Fruit fly (Drosophila melanogaster) whole organism, embryonic: ENCODE results near the gene haf.
A peak's percentile ranks its signal among the peaks of the same experiment; 100 is the strongest.

ENCODE experiments used
- Abd-B ChIP-seq: fragments of 200-800 bp; sonication (Bioruptor generic); optimal IDR thresholded peaks from 2 replicates; lab custom pipeline; 2018; ENCODE audit warnings: missing biosample characterization, mild to moderate bottlenecking, missing genetic modification characterization, moderate library complexity
- Atf3 ChIP-seq: fragments of 200-800 bp; sonication (Bioruptor generic); optimal IDR thresholded peaks from 3 replicates; lab custom pipeline; 2016; ENCODE audit warnings: missing biosample characterization, missing genetic modification characterization
- B-H1 ChIP-seq: fragments of 200-800 bp; sonication (Bioruptor generic); IDR thresholded peaks from 3 replicates; pipeline ENCODE4 v1.3.6; 2022; ENCODE audit warnings: missing biosample characterization, missing genetic modification characterization
- CG11247 ChIP-seq: fragments of 200-800 bp; sonication (Bioruptor generic); IDR thresholded peaks from 2 replicates; pipeline ENCODE4 v1.3.6; 2022; ENCODE audit warnings: missing biosample characterization, missing genetic modification characterization
- CG12391 ChIP-seq: fragments of 200-800 bp; sonication (Bioruptor generic); optimal IDR thresholded peaks from 3 replicates; lab custom pipeline; 2018; ENCODE audit warnings: missing biosample characterization, mild to moderate bottlenecking, missing genetic modification characterization, moderate library complexity
- CG13296 ChIP-seq: fragments of 200-800 bp; sonication (Bioruptor generic); optimal IDR thresholded peaks from 3 replicates; lab custom pipeline; 2018; ENCODE audit warnings: missing biosample characterization, mild to moderate bottlenecking, missing genetic modification characterization
- CG13424 ChIP-seq: fragments of 200-800 bp; sonication (Bioruptor generic); optimal IDR thresholded peaks from 2 replicates; lab custom pipeline; 2019; ENCODE audit warnings: missing biosample characterization, mild to moderate bottlenecking, missing genetic modification characterization, moderate library complexity
- CG15011 ChIP-seq: fragments of 200-800 bp; sonication (Bioruptor generic); optimal IDR thresholded peaks from 3 replicates; lab custom pipeline; 2018; ENCODE audit warnings: missing biosample characterization, mild to moderate bottlenecking, missing genetic modification characterization
- CG17802 ChIP-seq: fragments of 200-800 bp; sonication (Bioruptor generic); optimal IDR thresholded peaks from 2 replicates; lab custom pipeline; 2018; ENCODE audit warnings: missing biosample characterization, mild to moderate bottlenecking, missing genetic modification characterization, moderate library complexity
- CG32767 ChIP-seq: fragments of 200-800 bp; sonication (Bioruptor generic); IDR thresholded peaks from 2 replicates; pipeline ENCODE4 v1.3.6; 2022; ENCODE audit warnings: missing biosample characterization, missing genetic modification characterization
- CG4404 ChIP-seq: fragments of 200-800 bp; sonication (Bioruptor generic); IDR thresholded peaks from 2 replicates; pipeline ENCODE4 v1.3.6; 2022; ENCODE audit warnings: missing biosample characterization, missing genetic modification characterization
- CG4730 ChIP-seq: fragments of 200-800 bp; sonication (Bioruptor generic); IDR thresholded peaks from 2 replicates; pipeline ENCODE4 v1.3.6; 2022; ENCODE audit warnings: missing biosample characterization, missing genetic modification characterization
- CG4820 ChIP-seq: fragments of 200-800 bp; sonication (Bioruptor generic); optimal IDR thresholded peaks from 3 replicates; lab custom pipeline; 2016; ENCODE audit warnings: missing biosample characterization, missing genetic modification characterization
- CG6654 ChIP-seq: fragments of 200-800 bp; sonication (Bioruptor generic); optimal IDR thresholded peaks from 2 replicates; lab custom pipeline; 2017; ENCODE audit warnings: missing biosample characterization, mild to moderate bottlenecking, missing genetic modification characterization
- CG6765 ChIP-seq: fragments of 200-800 bp; sonication (Bioruptor generic); optimal IDR thresholded peaks from 3 replicates; lab custom pipeline; 2017; ENCODE audit warnings: missing biosample characterization, mild to moderate bottlenecking, missing genetic modification characterization
- CG6813 ChIP-seq: fragments of 200-800 bp; sonication (Bioruptor generic); optimal IDR thresholded peaks from 2 replicates; lab custom pipeline; 2017; ENCODE audit warnings: missing biosample characterization, missing genetic modification characterization, mild to moderate bottlenecking, moderate library complexity, missing genetic modification reagents
- CG7963 ChIP-seq: fragments of 200-800 bp; sonication (Bioruptor generic); IDR thresholded peaks from 3 replicates; pipeline ENCODE4 v1.3.6; 2022; ENCODE audit warnings: missing biosample characterization, missing genetic modification characterization; ENCODE audit not compliant: partially characterized antibody
- CG8281 ChIP-seq: fragments of 200-800 bp; sonication (Bioruptor generic); optimal IDR thresholded peaks from 2 replicates; lab custom pipeline; 2018; ENCODE audit warnings: missing biosample characterization, mild to moderate bottlenecking, missing genetic modification characterization, moderate library complexity
- Chrac-16 ChIP-seq: fragments of 200-800 bp; sonication (Bioruptor generic); optimal IDR thresholded peaks from 3 replicates; lab custom pipeline; 2016; ENCODE audit warnings: missing biosample characterization, missing genetic modification characterization
- Fer2 ChIP-seq: fragments of 200-800 bp; sonication (Bioruptor generic); optimal IDR thresholded peaks from 2 replicates; lab custom pipeline; 2018; ENCODE audit warnings: missing biosample characterization, mild to moderate bottlenecking, missing genetic modification characterization, moderate library complexity
- MTF-1 ChIP-seq: fragments of 200-800 bp; sonication (Bioruptor generic); optimal IDR thresholded peaks from 2 replicates; lab custom pipeline; 2018; ENCODE audit warnings: missing biosample characterization, mild to moderate bottlenecking, missing genetic modification characterization, borderline replicate concordance
- Neu2 ChIP-seq: fragments of 200-800 bp; sonication (Bioruptor generic); optimal IDR thresholded peaks from 3 replicates; lab custom pipeline; 2016; ENCODE audit warnings: missing biosample characterization, missing genetic modification characterization, borderline replicate concordance
- Nf-YB ChIP-seq: fragments of 200-800 bp; sonication (Bioruptor generic); optimal IDR thresholded peaks from 3 replicates; lab custom pipeline; 2019; ENCODE audit warnings: missing biosample characterization, mild to moderate bottlenecking, missing genetic modification characterization, moderate library complexity
- Nf-YC ChIP-seq: fragments of 200-800 bp; optimal IDR thresholded peaks from 3 replicates; lab custom pipeline; 2019; ENCODE audit warnings: missing biosample characterization, mild to moderate bottlenecking, missing genetic modification characterization, moderate library complexity
- Oaz ChIP-seq: fragments of 200-800 bp; sonication (Bioruptor generic); IDR thresholded peaks from 2 replicates; pipeline ENCODE4 v1.3.6; 2022; ENCODE audit warnings: missing biosample characterization, missing genetic modification characterization
- Oli ChIP-seq: fragments of 200-800 bp; sonication (Bioruptor generic); optimal IDR thresholded peaks from 2 replicates; lab custom pipeline; 2018; ENCODE audit warnings: missing biosample characterization, mild to moderate bottlenecking, missing genetic modification characterization, moderate library complexity
- Six4 ChIP-seq: fragments of 200-800 bp; sonication (Bioruptor generic); optimal IDR thresholded peaks from 2 replicates; lab custom pipeline; 2016; ENCODE audit warnings: missing biosample characterization, missing genetic modification characterization
- ap ChIP-seq: fragments of 200-800 bp; sonication (Bioruptor generic); IDR thresholded peaks from 2 replicates; pipeline ENCODE4 v1.3.6; 2022; ENCODE audit warnings: missing biosample characterization, missing genetic modification characterization
- ara ChIP-seq: fragments of 200-800 bp; sonication (Bioruptor generic); IDR thresholded peaks from 2 replicates; pipeline ENCODE4 v1.3.6; 2022; ENCODE audit warnings: missing biosample characterization, missing genetic modification characterization
- br ChIP-seq: fragments of >200 bp; optimal IDR thresholded peaks from 2 replicates; lab custom pipeline; 2017
- cas ChIP-seq: fragments of 200-800 bp; sonication (Bioruptor generic); IDR thresholded peaks from 2 replicates; pipeline ENCODE4 v1.3.6; 2022; ENCODE audit warnings: missing biosample characterization, missing genetic modification characterization
- crc ChIP-seq: fragments of 200-800 bp; sonication (Bioruptor generic); optimal IDR thresholded peaks from 2 replicates; lab custom pipeline; 2016; ENCODE audit warnings: missing biosample characterization, missing genetic modification characterization
- danr ChIP-seq: fragments of 200-800 bp; sonication (Bioruptor generic); IDR thresholded peaks from 2 replicates; pipeline ENCODE4 v1.3.6; 2022; ENCODE audit warnings: missing biosample characterization, missing genetic modification characterization
- fd3F ChIP-seq: fragments of 200-800 bp; sonication (Bioruptor generic); optimal IDR thresholded peaks from 2 replicates; lab custom pipeline; 2018; ENCODE audit warnings: missing biosample characterization, mild to moderate bottlenecking, missing genetic modification characterization, moderate library complexity
- gfzf ChIP-seq: fragments of 200-800 bp; sonication (Bioruptor generic); optimal IDR thresholded peaks from 2 replicates; lab custom pipeline; 2016; ENCODE audit warnings: missing biosample characterization, mild to moderate bottlenecking, missing genetic modification characterization, moderate library complexity
- grau ChIP-seq: fragments of 200-800 bp; optimal IDR thresholded peaks from 3 replicates; lab custom pipeline; 2019; ENCODE audit warnings: missing biosample characterization, mild to moderate bottlenecking, missing genetic modification characterization, moderate library complexity
- gt ChIP-seq: fragments of 200-800 bp; sonication (Bioruptor generic); IDR thresholded peaks from 2 replicates; pipeline ENCODE4 v1.3.6; 2022; ENCODE audit warnings: missing biosample characterization, missing genetic modification characterization
- hbn ChIP-seq: fragments of 200-800 bp; sonication (Bioruptor generic); IDR thresholded peaks from 2 replicates; pipeline ENCODE4 v1.3.6; 2022; ENCODE audit warnings: missing biosample characterization, missing genetic modification characterization; ENCODE audit not compliant: partially characterized antibody
- her ChIP-seq: fragments of 200-800 bp; sonication (Bioruptor generic); optimal IDR thresholded peaks from 2 replicates; lab custom pipeline; 2016; ENCODE audit warnings: missing biosample characterization, missing genetic modification characterization
- lmd ChIP-seq: fragments of 200-800 bp; sonication (Bioruptor generic); IDR thresholded peaks from 2 replicates; pipeline ENCODE4 v1.3.6; 2022; ENCODE audit warnings: missing biosample characterization, missing genetic modification characterization
- luna ChIP-seq: fragments of 200-800 bp; sonication (Bioruptor generic); optimal IDR thresholded peaks from 2 replicates; lab custom pipeline; 2016; ENCODE audit warnings: missing biosample characterization, missing genetic modification characterization
- mld ChIP-seq: fragments of 200-800 bp; sonication (Bioruptor generic); IDR thresholded peaks from 3 replicates; pipeline ENCODE4 v1.3.6; 2022; ENCODE audit warnings: missing biosample characterization, missing genetic modification characterization; ENCODE audit not compliant: partially characterized antibody
- peb ChIP-seq: fragments of 200-800 bp; sonication (Bioruptor generic); IDR thresholded peaks from 2 replicates; pipeline ENCODE4 v1.3.6; 2022; ENCODE audit warnings: missing biosample characterization, missing genetic modification characterization
- pho ChIP-seq: fragments of 200-800 bp; sonication (Bioruptor generic); optimal IDR thresholded peaks from 2 replicates; lab custom pipeline; 2016; ENCODE audit warnings: missing biosample characterization, missing genetic modification characterization
- phol ChIP-seq: fragments of 200-800 bp; sonication (Bioruptor generic); optimal IDR thresholded peaks from 3 replicates; lab custom pipeline; 2018; ENCODE audit warnings: missing biosample characterization, mild to moderate bottlenecking, missing genetic modification characterization, moderate library complexity
- ranshi ChIP-seq: fragments of 200-800 bp; sonication (Bioruptor generic); IDR thresholded peaks from 2 replicates; pipeline ENCODE4 v1.3.6; 2022; ENCODE audit warnings: missing biosample characterization, missing genetic modification characterization
- sqz ChIP-seq: fragments of 200-800 bp; sonication (Bioruptor generic); optimal IDR thresholded peaks from 3 replicates; lab custom pipeline; 2018; ENCODE audit warnings: missing biosample characterization, mild to moderate bottlenecking, missing genetic modification characterization
- tio ChIP-seq: fragments of 200-800 bp; sonication (Bioruptor generic); optimal IDR thresholded peaks from 2 replicates; lab custom pipeline; 2017; ENCODE audit warnings: missing biosample characterization, missing genetic modification characterization, inconsistent platforms
- ttk ChIP-seq: fragments of 200-800 bp; sonication (Bioruptor generic); IDR thresholded peaks from 2 replicates; pipeline ENCODE4 v2.1.2; 2022; ENCODE audit warnings: missing biosample characterization, missing genetic modification characterization
- tup ChIP-seq: fragments of 200-800 bp; sonication (Bioruptor generic); optimal IDR thresholded peaks from 2 replicates; lab custom pipeline; 2016; ENCODE audit warnings: missing biosample characterization, mild to moderate bottlenecking, missing genetic modification characterization, moderate library complexity
- unc-4 ChIP-seq: fragments of 200-800 bp; sonication (Bioruptor generic); IDR thresholded peaks from 2 replicates; pipeline ENCODE4 v1.3.6; 2022; ENCODE audit warnings: missing biosample characterization, missing genetic modification characterization; ENCODE audit not compliant: partially characterized antibody
- usp ChIP-seq: fragments of >200 bp; optimal IDR thresholded peaks from 2 replicates; lab custom pipeline; 2017; ENCODE audit warnings: missing biosample characterization, missing genetic modification characterization

haf gene

dm6 chr2L:1636520-1636919 is 81.6 kb downstream of the haf start (continued):
- TF ChIP-seq ttk (no peak), CG6654 (GFP tag; lab: Kevin White, UChicago) (no peak), Oli (no peak), her (GFP tag; lab: Kevin White, UChicago) (peak; percentile 11), danr (GFP tag; lab: Robert Waterston, UW) (no peak), B-H1 (GFP tag; lab: Robert Waterston, UW) (no peak; the same call in 2 of the 3 replicates), CG6813 (GFP tag; lab: Kevin White, UChicago) (peak; percentile 12), tio (GFP tag; lab: Kevin White, UChicago) (no peak), ranshi (GFP tag; lab: Robert Waterston, UW) (no peak), Abd-B (GFP tag; lab: Kevin White, UChicago) (no peak), pho (GFP tag; lab: Kevin White, UChicago) (no peak), CG4820 (GFP tag; lab: Kevin White, UChicago) (no peak), Nf-YC (peak; percentile 19), sqz (GFP tag; lab: Kevin White, UChicago) (peak; percentile 20), CG15011 (peak; percentile 8), CG6765 (GFP tag; lab: Kevin White, UChicago) (no peak), ap (no peak), grau (tag; lab: Kevin White, UChicago) (no peak), Atf3 (GFP tag; lab: Kevin White, UChicago) (no peak), CG13296 (GFP tag; lab: Kevin White, UChicago) (peak; percentile 40), Fer2 (tag; lab: Kevin White, UChicago) (no peak), lmd (GFP tag; lab: Robert Waterston, UW) (no peak), CG4730 (GFP tag; lab: Robert Waterston, UW) (no peak), Nf-YB (GFP tag; lab: Kevin White, UChicago) (no peak), gt (no peak), fd3F (GFP tag; lab: Kevin White, UChicago) (no peak), CG7963 (no peak), usp (GFP tag; lab: Kevin White, UChicago) (no peak), luna (no peak), CG17802 (tag; lab: Kevin White, UChicago) (no peak), CG11247 (GFP tag; lab: Robert Waterston, UW) (no peak), Oaz (GFP tag; lab: Robert Waterston, UW) (no peak), Neu2 (GFP tag; lab: Kevin White, UChicago) (no peak), CG12391 (tag; lab: Kevin White, UChicago) (no peak), gfzf (GFP tag; lab: Kevin White, UChicago) (no peak), ara (GFP tag; lab: Robert Waterston, UW) (no peak), CG13424 (tag; lab: Kevin White, UChicago) (no peak), peb (GFP tag; lab: Robert Waterston, UW) (no peak), hbn (no peak), mld (GFP tag; lab: Robert Waterston, UW) (no peak), phol (tag; lab: Kevin White, UChicago) (no peak), crc (no peak), Six4 (no peak), Chrac-16 (GFP tag; lab: Kevin White, UChicago) (no peak), CG8281 (peak; percentile 50), CG4404 (GFP tag; lab: Robert Waterston, UW) (no peak), MTF-1 (GFP tag; lab: Kevin White, UChicago) (no peak), tup (GFP tag; lab: Kevin White, UChicago) (no peak), unc-4 (GFP tag; lab: Robert Waterston, UW) (peak; percentile 31; the same call in 1 of the 2 replicates), br (lab: Kevin White, UChicago) (no peak), CG32767 (no peak), cas (GFP tag; lab: Robert Waterston, UW) (no peak)
